Worm (Caenorhabditis elegans) whole organism, midembryonic: Measurements from ENCODE around the gene sto-6.

ENCODE experiments used
- T22C8.4 ChIP-seq: fragments of 200-800 bp; sonication (Bioruptor generic); IDR thresholded peaks from 2 replicates; pipeline ENCODE4 v1.3.6; 2022; ENCODE audit warnings: missing genetic modification characterization, missing compliant biosample characterization
- med-1 ChIP-seq: sonication (generic microtip); optimal IDR thresholded peaks from 2 replicates; lab custom pipeline; 2017; ENCODE audit warnings: missing genetic modification characterization, mild to moderate bottlenecking, missing compliant biosample characterization, antibody characterized with exemption, missing genetic modification reagents; ENCODE audit not compliant: insufficient read depth
- tab-1 ChIP-seq: fragments of 200-800 bp; sonication (Bioruptor generic); IDR thresholded peaks from 2 replicates; pipeline ENCODE4 v1.3.6; 2022; ENCODE audit warnings: missing genetic modification characterization, missing compliant biosample characterization
- ztf-29 ChIP-seq: fragments of 200-800 bp; sonication (Bioruptor generic); IDR thresholded peaks from 2 replicates; pipeline ENCODE4 v1.3.6; 2022; ENCODE audit warnings: missing genetic modification reagents, missing genetic modification characterization, missing compliant biosample characterization

ce11 chrX:11650751-11651150, 18.5 kb downstream of the sto-6 start, which contains the start of gene cutl-11:
- no peak for TF ChIP-seq ztf-29 (GFP tag; lab: Robert Waterston, UW)
- TF ChIP-seq T22C8.4 (GFP tag; lab: Robert Waterston, UW), result no peak
- TF ChIP-seq tab-1 (GFP tag; lab: Robert Waterston, UW), result no peak
- no peak for TF ChIP-seq med-1 (GFP tag; lab: Kevin White, UChicago)
